Fruit fly (Drosophila melanogaster): ENCODE measurements around the gene tgo.

tgo gene

DNA sequence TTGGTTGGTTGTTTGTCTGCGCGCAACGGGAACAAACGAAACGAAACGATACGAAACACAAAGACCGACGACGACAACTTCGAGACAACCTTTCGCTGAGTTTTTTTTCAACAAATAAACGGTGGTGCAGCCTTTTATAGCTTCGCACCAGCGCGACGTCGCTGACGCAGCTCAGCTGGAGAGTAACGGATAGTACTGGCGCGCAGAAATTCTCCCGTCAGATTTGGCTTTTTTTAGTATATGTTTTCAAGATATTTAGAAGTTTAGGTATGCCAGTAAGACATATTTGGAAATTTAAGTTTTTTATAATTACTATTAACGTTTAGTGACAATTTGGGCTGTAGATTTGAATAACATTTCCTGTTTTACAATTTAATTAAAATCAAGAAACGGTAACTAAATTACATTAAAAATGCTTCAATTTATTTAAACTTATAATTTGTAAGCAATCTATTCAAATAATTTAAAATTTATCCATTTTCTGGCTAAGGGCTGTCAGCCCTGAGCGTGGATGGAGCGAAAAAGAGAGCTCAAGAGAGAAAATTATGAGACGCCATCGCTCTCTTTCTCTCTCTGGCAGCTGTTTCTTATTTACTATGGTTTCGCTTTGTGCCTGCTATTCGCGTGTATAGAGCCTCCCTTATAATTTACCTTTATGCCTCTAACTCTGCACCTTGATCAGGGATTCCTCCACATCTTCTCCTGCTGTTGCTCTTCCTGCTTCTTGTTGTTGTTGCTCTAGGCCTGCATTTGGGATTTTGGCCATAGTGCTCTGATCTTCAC, 14.0 kb upstream of the tgo start (continued):
- TF ChIP-seq CG11762 (GFP tag; optimal IDR thresholded peaks at IDR 0.05; ENCODE audit: insufficient read depth) (peak; percentile 70), CG8319 (GFP tag; optimal IDR thresholded peaks at IDR 0.05) (peak; percentile 50), CG6276 (GFP tag; optimal IDR thresholded peaks at IDR 0.05) (peak; percentile 91), CG11294 (GFP tag; IDR thresholded peaks at IDR 0.05) (peak; percentile 50; the same call in 1 of the 2 replicates), CG7368 (GFP tag; optimal IDR thresholded peaks at IDR 0.05) (peak; percentile 44), OdsH (GFP tag; optimal IDR thresholded peaks at IDR 0.05) (peak; percentile 78), CG34406 (GFP tag; optimal IDR thresholded peaks at IDR 0.05) (peak; percentile 88), spab (GFP tag; optimal IDR thresholded peaks at IDR 0.05) (peak; percentile 84), pdm3 (GFP tag; optimal IDR thresholded peaks at IDR 0.05) (peak; percentile 81), ss (GFP tag; optimal IDR thresholded peaks at IDR 0.05) (peak; percentile 80 to 87), dsx (GFP tag; optimal IDR thresholded peaks at IDR 0.05; ENCODE audit: poor library complexity, severe bottlenecking) (peak; percentile 83), CG32006 (GFP tag; optimal IDR thresholded peaks at IDR 0.05) (peak; percentile 91), eg (GFP tag; IDR thresholded peaks at IDR 0.05) (peak; percentile 77; the same call in 2 of the 3 replicates), Smox (GFP tag; optimal IDR thresholded peaks at IDR 0.05) (peak; percentile 84)

DNA sequence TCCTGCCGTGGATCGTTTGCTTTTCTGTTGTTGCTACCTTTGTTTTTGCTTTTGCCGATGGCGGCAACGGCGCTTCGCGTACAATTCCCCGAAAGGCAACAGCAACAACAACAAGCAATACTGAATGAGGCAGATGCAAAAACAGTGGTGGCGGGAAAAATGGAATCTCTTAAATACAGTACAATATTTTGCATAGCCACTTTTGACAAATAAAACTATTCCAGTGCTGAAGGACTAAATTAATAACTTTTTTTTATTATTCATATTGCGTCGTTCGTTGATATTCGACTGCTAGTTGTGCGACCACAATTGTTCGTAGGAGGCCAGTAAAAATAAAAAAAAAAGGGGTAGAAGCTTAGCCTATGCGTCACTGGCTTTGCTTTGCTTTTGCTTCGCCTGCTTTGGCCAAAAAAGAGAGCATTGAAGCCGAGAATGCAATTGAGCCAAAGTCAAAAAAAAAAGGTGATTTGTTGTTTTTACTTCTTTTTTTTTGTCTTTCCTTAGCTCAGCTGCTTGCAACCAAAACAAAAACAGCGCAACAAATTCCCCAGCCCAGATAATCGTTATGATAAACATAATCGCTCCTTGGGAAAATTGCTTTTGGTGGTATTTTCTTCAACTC, 12.1 kb upstream of the tgo start:
- TF ChIP-seq Eip78C (GFP tag) = peak; percentile 100
- TF ChIP-seq fd59A (GFP tag; optimal IDR thresholded peaks at IDR 0.05) = peak; percentile 98
- peak; percentile 99 for TF ChIP-seq Lpt (GFP tag; optimal IDR thresholded peaks at IDR 0.05)
- TF ChIP-seq CG11762 (GFP tag; optimal IDR thresholded peaks at IDR 0.05; ENCODE audit: insufficient read depth) = peak; percentile 98
- TF ChIP-seq CG6854 (GFP tag; optimal IDR thresholded peaks at IDR 0.05) = peak; percentile 97
- TF ChIP-seq Met (GFP tag; optimal IDR thresholded peaks at IDR 0.05) = peak; percentile 98
- TF ChIP-seq Smox (GFP tag; optimal IDR thresholded peaks at IDR 0.05) = peak; percentile 96
- TF ChIP-seq fd85E (GFP tag; optimal IDR thresholded peaks at IDR 0.05) = peak; percentile 95
- peak; percentile 98 for TF ChIP-seq CG8632 (GFP tag; optimal IDR thresholded peaks at IDR 0.05)
- peak; percentile 97 for TF ChIP-seq topi (GFP tag; optimal IDR thresholded peaks at IDR 0.05)
- TF ChIP-seq Hr4 (GFP tag; optimal IDR thresholded peaks at IDR 0.05) = peak; percentile 99
- peak; percentile 94 for TF ChIP-seq Sox15 (GFP tag; optimal IDR thresholded peaks at IDR 0.05)
- TF ChIP-seq Gug (GFP tag; IDR thresholded peaks at IDR 0.05) = peak; percentile 98
- TF ChIP-seq spab (GFP tag; optimal IDR thresholded peaks at IDR 0.05) = peak; percentile 99
- peak; percentile 98 for TF ChIP-seq achi (GFP tag; optimal IDR thresholded peaks at IDR 0.05)
- peak; percentile 99 for TF ChIP-seq Sox14 (GFP tag; optimal IDR thresholded peaks at IDR 0.05)
- TF ChIP-seq CG15336 (GFP tag; IDR thresholded peaks at IDR 0.05) = peak; percentile 99
- peak; percentile 98 for TF ChIP-seq CG4318 (GFP tag; optimal IDR thresholded peaks at IDR 0.05)
- peak; percentile 99 for TF ChIP-seq eg (GFP tag; IDR thresholded peaks at IDR 0.05)
- TF ChIP-seq dsx (GFP tag; optimal IDR thresholded peaks at IDR 0.05; ENCODE audit: poor library complexity, severe bottlenecking) = peak; percentile 97
- TF ChIP-seq Hr38 (GFP tag; optimal IDR thresholded peaks at IDR 0.05) = peak; percentile 93
- TF ChIP-seq cyc (GFP tag; optimal IDR thresholded peaks at IDR 0.05) = peak; percentile 98
- TF ChIP-seq CG34406 (GFP tag; optimal IDR thresholded peaks at IDR 0.05) = peak; percentile 97
- TF ChIP-seq CG6163 (GFP tag; IDR thresholded peaks at IDR 0.05) = peak; percentile 99
- TF ChIP-seq dac (GFP tag; optimal IDR thresholded peaks at IDR 0.05) = peak; percentile 99
- TF ChIP-seq CG8319 (GFP tag; optimal IDR thresholded peaks at IDR 0.05) = peak; percentile 95
- peak; percentile 97 to 99 for TF ChIP-seq salr (GFP tag; optimal IDR thresholded peaks at IDR 0.05)
- TF ChIP-seq ss (GFP tag; optimal IDR thresholded peaks at IDR 0.05) = peak; percentile 98 to 99
- TF ChIP-seq CG6808 (GFP tag; optimal IDR thresholded peaks at IDR 0.05) = peak; percentile 98
- TF ChIP-seq CG9139 (GFP tag; optimal IDR thresholded peaks at IDR 0.05) = peak; percentile 97
- peak; percentile 96 for TF ChIP-seq CG11902 (GFP tag; optimal IDR thresholded peaks at IDR 0.05)
- TF ChIP-seq Blimp-1 (GFP tag; optimal IDR thresholded peaks at IDR 0.05) = peak; percentile 78
- TF ChIP-seq lz (GFP tag; optimal IDR thresholded peaks at IDR 0.05) = peak; percentile 97
- peak; percentile 98 for TF ChIP-seq CG1621 (tag; optimal IDR thresholded peaks at IDR 0.05)
- peak; percentile 99 for TF ChIP-seq pdm3 (GFP tag; optimal IDR thresholded peaks at IDR 0.05)
- peak; percentile 100 for TF ChIP-seq CG32006 (GFP tag; optimal IDR thresholded peaks at IDR 0.05)
- peak; percentile 98 for TF ChIP-seq CG7368 (GFP tag; optimal IDR thresholded peaks at IDR 0.05)
- peak; percentile 97 for TF ChIP-seq vri (GFP tag; optimal IDR thresholded peaks at IDR 0.05)
- peak; percentile 97 for TF ChIP-seq Hr39 (GFP tag; optimal IDR thresholded peaks at IDR 0.05)
- TF ChIP-seq Eip75B (GFP tag; optimal IDR thresholded peaks at IDR 0.05) = peak; percentile 99
- peak; percentile 99 for TF ChIP-seq svp (GFP tag)
- no peak for TF ChIP-seq fkh (GFP tag; optimal IDR thresholded peaks at IDR 0.05)

Data from whole organism, prepupa.